Fruit fly (Drosophila melanogaster): ENCODE results near the gene ear.

The ear gene

DNA sequence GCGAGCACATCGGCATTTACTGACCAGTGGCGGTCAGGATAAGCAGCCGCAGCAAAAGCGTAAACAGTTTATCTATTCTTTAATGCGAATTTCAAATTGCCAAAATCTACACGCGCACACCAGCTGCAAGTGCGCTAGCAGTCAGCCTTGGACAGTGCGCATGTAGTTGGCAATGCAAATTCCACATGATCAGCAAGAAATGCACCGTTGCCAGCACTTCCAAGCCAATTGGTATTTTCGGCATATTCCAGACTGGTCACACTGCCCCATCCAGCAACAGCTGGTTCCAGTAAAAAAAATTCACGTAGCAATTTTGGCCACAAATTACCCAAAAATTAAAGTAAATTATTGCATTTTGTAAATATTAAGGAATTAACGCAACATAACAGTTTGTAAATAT, 32.8 kb upstream of the ear start (continued):
- TF ChIP-seq Vsx1 (GFP tag; optimal IDR thresholded peaks at IDR 0.05) (no peak), CG8944 (GFP tag; optimal IDR thresholded peaks at IDR 0.05) (no peak), zfh2 (GFP tag; optimal IDR thresholded peaks at IDR 0.05) (peak; percentile 2), CG33557 (GFP tag; optimal IDR thresholded peaks at IDR 0.05) (no peak), ind (GFP tag; optimal IDR thresholded peaks at IDR 0.05) (no peak), twi (tag; optimal IDR thresholded peaks at IDR 0.05) (peak; percentile 33), emc (GFP tag; optimal IDR thresholded peaks at IDR 0.05) (no peak), mam (GFP tag; optimal IDR thresholded peaks at IDR 0.05) (peak; percentile 28), CG15514 (GFP tag; optimal IDR thresholded peaks at IDR 0.05) (peak; percentile 83), stwl (tag; optimal IDR thresholded peaks at IDR 0.05) (peak; percentile 77), Sry-δ (GFP tag; optimal IDR thresholded peaks at IDR 0.05) (peak; percentile 68), dati (GFP tag; IDR thresholded peaks at IDR 0.05) (no peak), peb (GFP tag; IDR thresholded peaks at IDR 0.05) (no peak), CG11093 (GFP tag; IDR thresholded peaks at IDR 0.05) (no peak), PHDP (tag; optimal IDR thresholded peaks at IDR 0.05) (peak; percentile 8), CG7987 (GFP tag; optimal IDR thresholded peaks at IDR 0.05) (peak; percentile 35), Meics (GFP tag; optimal IDR thresholded peaks at IDR 0.05) (no peak), CG10147 (GFP tag; optimal IDR thresholded peaks at IDR 0.05) (no peak), pho (GFP tag; optimal IDR thresholded peaks at IDR 0.05) (peak; percentile 17), CHES-1-like (GFP tag; optimal IDR thresholded peaks at IDR 0.05) (no peak), ftz-f1 (GFP tag; optimal IDR thresholded peaks at IDR 0.05) (peak; percentile 41), gsb-n (tag; optimal IDR thresholded peaks at IDR 0.05) (no peak), HmgZ (tag; optimal IDR thresholded peaks at IDR 0.05) (peak; percentile 84), Atf3 (GFP tag; optimal IDR thresholded peaks at IDR 0.05) (no peak), sob (GFP tag; IDR thresholded peaks at IDR 0.05) (no peak), CG2712 (tag; optimal IDR thresholded peaks at IDR 0.05) (peak; percentile 19), en (GFP tag; optimal IDR thresholded peaks at IDR 0.05) (no peak), Hsf (GFP tag; optimal IDR thresholded peaks at IDR 0.05) (peak; percentile 24)

DNA sequence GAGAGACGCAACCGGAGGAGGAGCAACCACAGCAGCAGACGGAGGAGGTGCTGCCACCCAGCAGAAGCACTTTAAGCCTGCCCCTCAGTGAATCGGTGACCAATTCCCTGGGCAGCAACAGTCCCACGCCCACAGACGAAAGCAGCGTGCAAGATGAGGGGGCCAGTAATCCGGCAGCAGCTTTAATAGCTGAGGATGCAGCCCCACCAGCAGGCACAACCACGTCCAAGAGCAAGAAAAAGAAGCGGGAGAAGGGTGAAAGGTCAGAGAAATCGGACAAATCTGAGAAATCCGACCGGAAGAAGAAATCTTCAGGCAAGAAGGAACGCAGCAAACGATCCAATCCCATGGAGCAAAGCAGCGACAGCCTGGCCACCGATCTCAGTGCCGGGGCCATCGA, 31.8 kb upstream of the ear start:
- TF ChIP-seq Rfx (GFP tag; IDR thresholded peaks at IDR 0.05), result no peak
- no peak for TF ChIP-seq Hr78 (GFP tag; optimal IDR thresholded peaks at IDR 0.05)
- peak; percentile 26 for TF ChIP-seq Med (GFP tag)
- no peak for TF ChIP-seq stc (GFP tag; IDR thresholded peaks at IDR 0.05)
- no peak for TF ChIP-seq CG9797 (GFP tag; optimal IDR thresholded peaks at IDR 0.05)
- TF ChIP-seq Ets65A (GFP tag), result peak; percentile 91
- TF ChIP-seq pnt (GFP tag; optimal IDR thresholded peaks at IDR 0.05), result no peak

DNA sequence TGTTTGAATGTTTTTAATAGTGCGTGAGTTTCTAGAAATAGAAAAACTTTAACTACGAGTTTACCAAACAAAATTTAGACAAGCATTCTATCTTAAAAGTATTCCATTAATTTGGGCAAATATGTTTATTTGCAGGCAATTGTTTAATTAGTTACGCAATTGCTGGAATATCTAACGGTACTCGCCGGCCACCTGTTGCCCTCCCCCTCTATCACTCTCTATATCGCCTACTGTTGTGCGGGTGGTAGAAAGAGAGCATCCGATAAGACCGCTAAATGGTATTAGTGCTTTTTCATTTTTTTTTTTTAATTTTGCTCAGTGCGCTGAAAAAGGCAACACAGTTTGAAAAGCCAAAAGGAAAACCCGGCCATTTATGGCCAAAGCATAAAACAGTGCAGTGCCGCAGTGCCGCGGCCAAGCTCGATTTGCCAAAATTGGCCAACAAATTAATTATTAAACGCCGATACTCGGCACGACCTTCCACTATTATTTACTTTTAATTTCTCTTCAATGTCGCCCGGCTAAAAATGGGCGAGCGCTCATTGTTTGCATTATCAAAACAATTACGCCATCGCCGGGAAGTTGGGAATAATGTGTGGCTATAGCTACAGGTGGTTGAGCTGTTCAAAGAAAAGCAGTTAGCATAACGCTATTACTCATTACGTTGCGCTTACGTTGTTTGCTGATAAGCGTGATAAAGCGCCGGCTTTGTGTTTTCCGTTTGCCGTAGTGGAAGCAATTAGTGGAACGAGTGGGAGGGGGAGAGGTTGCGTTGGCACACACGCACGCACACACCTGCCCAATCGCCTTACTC, 30.5 kb upstream of the ear start:
- TF ChIP-seq CG15269 (tag; optimal IDR thresholded peaks at IDR 0.05), result no peak
- TF ChIP-seq Sox102F (GFP tag; optimal IDR thresholded peaks at IDR 0.05), result no peak
- TF ChIP-seq CG11504 (tag; optimal IDR thresholded peaks at IDR 0.05), result no peak
- TF ChIP-seq slou (GFP tag; optimal IDR thresholded peaks at IDR 0.05), result no peak
- no peak for TF ChIP-seq CG34224 (GFP tag; IDR thresholded peaks at IDR 0.05; ENCODE audit: partially characterized antibody)
- no peak for TF ChIP-seq CG8944 (GFP tag; optimal IDR thresholded peaks at IDR 0.05)
- TF ChIP-seq CHES-1-like (GFP tag; optimal IDR thresholded peaks at IDR 0.05), result no peak
- TF ChIP-seq HLH4C (GFP tag; IDR thresholded peaks at IDR 0.05; ENCODE audit: partially characterized antibody), result no peak
- TF ChIP-seq CG13424 (tag; optimal IDR thresholded peaks at IDR 0.05), result no peak
- no peak for TF ChIP-seq CG11085 (GFP tag; IDR thresholded peaks at IDR 0.05)
- TF ChIP-seq CG1529 (GFP tag; optimal IDR thresholded peaks at IDR 0.05), result no peak
- TF ChIP-seq zfh1 (GFP tag; IDR thresholded peaks at IDR 0.05), result no peak
- no peak for TF ChIP-seq CG6683 (GFP tag; optimal IDR thresholded peaks at IDR 0.05)
- peak; percentile 25 for TF ChIP-seq cwo (GFP tag; optimal IDR thresholded peaks at IDR 0.05)
- peak; percentile 18 for TF ChIP-seq lilli (GFP tag; optimal IDR thresholded peaks at IDR 0.05)
- TF ChIP-seq CG2875 (GFP tag; optimal IDR thresholded peaks at IDR 0.05), result no peak
